Worm (Caenorhabditis elegans): Measurements from ENCODE around the gene W02H5.8.

DNA sequence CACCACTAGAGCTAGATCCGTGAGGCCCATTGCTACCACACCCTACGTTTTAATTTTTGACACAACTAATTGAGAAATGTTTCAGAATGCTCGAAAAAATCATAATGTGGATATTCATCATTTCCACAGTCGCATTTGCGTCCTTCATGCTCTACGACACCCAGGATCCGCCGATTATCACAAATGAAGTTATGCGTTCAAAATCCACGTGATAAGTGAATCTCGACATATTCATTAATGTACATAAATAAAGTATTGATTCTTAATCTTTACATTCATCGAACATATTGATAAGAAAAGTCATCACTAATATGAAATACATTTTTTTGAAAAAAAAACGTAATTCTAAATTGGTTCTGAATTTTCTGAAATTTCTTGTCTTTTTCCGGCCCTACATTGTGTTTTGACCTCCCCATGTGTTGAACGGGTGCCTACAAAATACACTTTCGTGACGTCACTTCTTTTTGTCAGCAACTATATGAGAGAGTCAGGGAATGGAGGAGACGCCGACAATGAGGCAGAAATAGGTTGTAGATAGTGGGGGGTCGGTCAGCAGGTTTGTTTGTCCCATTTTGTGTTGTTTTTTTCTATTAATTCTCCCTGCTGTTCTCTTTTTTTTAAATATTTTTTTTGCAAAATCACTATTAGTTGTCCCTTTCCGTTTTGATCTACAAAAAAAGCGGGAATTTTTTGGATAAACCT is 37.3 kb downstream of the W02H5.8 start, which contains the start of gene F53E10.1:
- TF ChIP-seq W03F9.2 (tag; optimal IDR thresholded peaks at IDR 0.05) (peak; percentile 20), him-1 (tag; optimal IDR thresholded peaks at IDR 0.05) (no peak)

All from whole organism, L4/young adult.